Fruit fly (Drosophila melanogaster): ENCODE measurements around the gene CG14323.
A peak's percentile ranks its signal among the peaks of the same experiment; 100 is the strongest.

The CG14323 gene

dm6 chr3R:17647444-17647843, 25.5 kb upstream of the CG14323 start, which contains the start of gene CG14322 (continued):
- no peak for TF ChIP-seq CG4424 (GFP tag; optimal IDR thresholded peaks at IDR 0.05)
- no peak for TF ChIP-seq pho (GFP tag; optimal IDR thresholded peaks at IDR 0.05)
- TF ChIP-seq CG14050 (GFP tag; IDR thresholded peaks at IDR 0.05), result no peak
- no peak for TF ChIP-seq Hmx (GFP tag; optimal IDR thresholded peaks at IDR 0.05)
- no peak for TF ChIP-seq CG16813 (GFP tag; IDR thresholded peaks at IDR 0.05; ENCODE audit: partially characterized antibody)
- TF ChIP-seq CG18764 (GFP tag; optimal IDR thresholded peaks at IDR 0.05), result no peak
- peak; percentile 5 for TF ChIP-seq CG30403 (GFP tag; optimal IDR thresholded peaks at IDR 0.05)
- TF ChIP-seq CG17359 (tag; optimal IDR thresholded peaks at IDR 0.05), result no peak
- no peak for TF ChIP-seq CG9609 (GFP tag; optimal IDR thresholded peaks at IDR 0.05)
- TF ChIP-seq CG9797 (GFP tag; optimal IDR thresholded peaks at IDR 0.05), result no peak
- TF ChIP-seq MTF-1 (GFP tag; optimal IDR thresholded peaks at IDR 0.05; ENCODE audit: borderline replicate concordance), result no peak
- TF ChIP-seq pnt (GFP tag; optimal IDR thresholded peaks at IDR 0.05), result no peak
- TF ChIP-seq CG6272 (GFP tag; IDR thresholded peaks at IDR 0.05), result no peak
- TF ChIP-seq ind (GFP tag; optimal IDR thresholded peaks at IDR 0.05), result peak; percentile 1
- TF ChIP-seq Taf1 (GFP tag; IDR thresholded peaks at IDR 0.05), result no peak
- TF ChIP-seq danr (GFP tag; IDR thresholded peaks at IDR 0.05), result no peak
- TF ChIP-seq Elba2 (GFP tag; optimal IDR thresholded peaks at IDR 0.05), result peak; percentile 13
- TF ChIP-seq Fer2 (tag; optimal IDR thresholded peaks at IDR 0.05), result no peak
- TF ChIP-seq CG6683 (GFP tag; optimal IDR thresholded peaks at IDR 0.05), result no peak
- no peak for TF ChIP-seq Six4 (GFP tag; optimal IDR thresholded peaks at IDR 0.05)
- no peak for TF ChIP-seq vnd (GFP tag; IDR thresholded peaks at IDR 0.05; ENCODE audit: partially characterized antibody)
- TF ChIP-seq p53 (GFP tag; optimal IDR thresholded peaks at IDR 0.05), result no peak
- TF ChIP-seq Deaf1 (tag; optimal IDR thresholded peaks at IDR 0.05), result no peak
- no peak for TF ChIP-seq CG7357 (GFP tag; IDR thresholded peaks at IDR 0.05)
- TF ChIP-seq Doc3 (GFP tag; IDR thresholded peaks at IDR 0.05; ENCODE audit: partially characterized antibody), result no peak
- TF ChIP-seq nerfin-2 (GFP tag; IDR thresholded peaks at IDR 0.05; ENCODE audit: partially characterized antibody), result no peak
- 0 out of 2 replicates have a peak, but pooled peaks have one; percentile 23 for TF ChIP-seq unc-4 (GFP tag; IDR thresholded peaks at IDR 0.05; ENCODE audit: partially characterized antibody)
- TF ChIP-seq Fer1 (GFP tag; optimal IDR thresholded peaks at IDR 0.05), result no peak
- peak; percentile 43 for TF ChIP-seq BEAF-32 (GFP tag; optimal IDR thresholded peaks at IDR 0.05)
- TF ChIP-seq psq (GFP tag; optimal IDR thresholded peaks at IDR 0.05), result no peak
- TF ChIP-seq CG15479 (GFP tag; optimal IDR thresholded peaks at IDR 0.05), result peak; percentile 62
- no peak; the same call in 1 of the 2 replicates for TF ChIP-seq lmd (GFP tag; IDR thresholded peaks at IDR 0.05)
- TF ChIP-seq kni (GFP tag; optimal IDR thresholded peaks at IDR 0.05), result no peak
- TF ChIP-seq CG32767 (GFP tag; IDR thresholded peaks at IDR 0.05), result no peak
- no peak for TF ChIP-seq ase (GFP tag; IDR thresholded peaks at IDR 0.05)
- no peak for TF ChIP-seq dati (GFP tag; IDR thresholded peaks at IDR 0.05)
- TF ChIP-seq HLH54F (GFP tag; optimal IDR thresholded peaks at IDR 0.05), result no peak
- TF ChIP-seq Nf-YB (GFP tag; optimal IDR thresholded peaks at IDR 0.05), result no peak
- TF ChIP-seq Hey (tag; optimal IDR thresholded peaks at IDR 0.05), result no peak
- TF ChIP-seq CG8359 (GFP tag; optimal IDR thresholded peaks at IDR 0.05; ENCODE audit: borderline replicate concordance), result no peak
- TF ChIP-seq Myb (GFP tag; optimal IDR thresholded peaks at IDR 0.05), result no peak
- no peak for TF ChIP-seq B-H1 (GFP tag; IDR thresholded peaks at IDR 0.05)
- no peak for TF ChIP-seq maf-S (GFP tag; optimal IDR thresholded peaks at IDR 0.05)
- TF ChIP-seq Hmr (GFP tag; optimal IDR thresholded peaks at IDR 0.05), result no peak
- TF ChIP-seq yki (optimal IDR thresholded peaks at IDR 0.05), result no peak
- no peak for TF ChIP-seq CG7556 (GFP tag; optimal IDR thresholded peaks at IDR 0.05)
- TF ChIP-seq CG14441 (GFP tag; IDR thresholded peaks at IDR 0.05), result no peak
- no peak for TF ChIP-seq CG7928 (GFP tag; optimal IDR thresholded peaks at IDR 0.05)
- TF ChIP-seq CG13424 (tag; optimal IDR thresholded peaks at IDR 0.05), result peak; percentile 9
- no peak for TF ChIP-seq CG7839 (tag; optimal IDR thresholded peaks at IDR 0.05)
- TF ChIP-seq fd102C (GFP tag; optimal IDR thresholded peaks at IDR 0.05), result no peak
- TF ChIP-seq CG14667 (GFP tag; IDR thresholded peaks at IDR 0.05), result no peak

All from whole organism, embryonic.